Fruit fly (Drosophila melanogaster) whole organism, embryonic: Measurements from ENCODE around the gene Actn3.

Experiments
- Antp ChIP-seq: fragments of 200-800 bp; sonication (Bioruptor generic); optimal IDR thresholded peaks from 3 replicates; lab custom pipeline; 2016; ENCODE audit warnings: missing biosample characterization, missing genetic modification characterization
- Bteb2 ChIP-seq: fragments of 200-800 bp; sonication (Bioruptor generic); optimal IDR thresholded peaks from 2 replicates; lab custom pipeline; 2016; ENCODE audit warnings: missing biosample characterization, missing genetic modification characterization
- CG10431 ChIP-seq: fragments of 200-800 bp; sonication (Bioruptor generic); optimal IDR thresholded peaks from 3 replicates; lab custom pipeline; 2018; ENCODE audit warnings: missing biosample characterization, mild to moderate bottlenecking, missing genetic modification characterization
- CG10979 ChIP-seq: fragments of 200-800 bp; sonication (Bioruptor generic); optimal IDR thresholded peaks from 2 replicates; lab custom pipeline; 2018; ENCODE audit warnings: missing biosample characterization, mild to moderate bottlenecking, missing genetic modification characterization, moderate library complexity
- CG12219 ChIP-seq: fragments of 200-800 bp; sonication (Bioruptor generic); optimal IDR thresholded peaks from 3 replicates; lab custom pipeline; 2018; ENCODE audit warnings: missing biosample characterization, mild to moderate bottlenecking, missing genetic modification characterization
- CG1233 ChIP-seq: fragments of 200-800 bp; sonication (Bioruptor generic); optimal IDR thresholded peaks from 4 replicates; lab custom pipeline; 2018; ENCODE audit warnings: missing biosample characterization, mild to moderate bottlenecking, missing genetic modification characterization
- CG14965 ChIP-seq: fragments of 200-800 bp; sonication (Bioruptor generic); optimal IDR thresholded peaks from 2 replicates; lab custom pipeline; 2016; ENCODE audit warnings: missing biosample characterization, missing genetic modification characterization, borderline replicate concordance
- CG17359 ChIP-seq: fragments of 200-800 bp; sonication (Bioruptor generic); optimal IDR thresholded peaks from 3 replicates; lab custom pipeline; 2018; ENCODE audit warnings: missing biosample characterization, mild to moderate bottlenecking, missing genetic modification characterization, moderate library complexity
- CG17568 ChIP-seq: fragments of 200-800 bp; sonication (Bioruptor generic); optimal IDR thresholded peaks from 2 replicates; lab custom pipeline; 2018; ENCODE audit warnings: missing biosample characterization, mild to moderate bottlenecking, missing genetic modification characterization, moderate library complexity
- CG2120 ChIP-seq: fragments of 200-800 bp; sonication (Bioruptor generic); optimal IDR thresholded peaks from 3 replicates; lab custom pipeline; 2016; ENCODE audit warnings: missing biosample characterization, missing genetic modification characterization
- CG2712 ChIP-seq: fragments of 200-800 bp; optimal IDR thresholded peaks from 3 replicates; lab custom pipeline; 2019; ENCODE audit warnings: missing biosample characterization, mild to moderate bottlenecking, missing genetic modification characterization, moderate library complexity
- CG33557 ChIP-seq: fragments of 200-800 bp; sonication (Bioruptor generic); optimal IDR thresholded peaks from 2 replicates; lab custom pipeline; 2019; ENCODE audit warnings: missing biosample characterization, mild to moderate bottlenecking, missing genetic modification characterization, moderate library complexity
- CG3995 ChIP-seq: fragments of 200-800 bp; sonication (Bioruptor generic); optimal IDR thresholded peaks from 3 replicates; lab custom pipeline; 2016; ENCODE audit warnings: missing biosample characterization, missing genetic modification characterization
- CG42726 ChIP-seq: fragments of 200-800 bp; sonication (Bioruptor generic); IDR thresholded peaks from 2 replicates; pipeline ENCODE4 v1.3.6; 2022; ENCODE audit warnings: missing biosample characterization, missing genetic modification characterization; ENCODE audit not compliant: partially characterized antibody
- CG4282 ChIP-seq: fragments of 200-800 bp; sonication (Bioruptor generic); optimal IDR thresholded peaks from 2 replicates; lab custom pipeline; 2016; ENCODE audit warnings: missing biosample characterization, missing genetic modification characterization
- CG4617 ChIP-seq: fragments of 200-800 bp; sonication (Bioruptor generic); optimal IDR thresholded peaks from 3 replicates; lab custom pipeline; 2016; ENCODE audit warnings: missing biosample characterization, missing genetic modification characterization, borderline replicate concordance
- CG4730 ChIP-seq: fragments of 200-800 bp; sonication (Bioruptor generic); IDR thresholded peaks from 2 replicates; pipeline ENCODE4 v1.3.6; 2022; ENCODE audit warnings: missing biosample characterization, missing genetic modification characterization
- CG5245 ChIP-seq: fragments of 200-800 bp; sonication (Bioruptor generic); optimal IDR thresholded peaks from 3 replicates; lab custom pipeline; 2016; ENCODE audit warnings: missing biosample characterization, missing genetic modification characterization
- CG6654 ChIP-seq: fragments of 200-800 bp; sonication (Bioruptor generic); optimal IDR thresholded peaks from 2 replicates; lab custom pipeline; 2017; ENCODE audit warnings: missing biosample characterization, mild to moderate bottlenecking, missing genetic modification characterization
- CG8281 ChIP-seq: fragments of 200-800 bp; sonication (Bioruptor generic); optimal IDR thresholded peaks from 2 replicates; lab custom pipeline; 2018; ENCODE audit warnings: missing biosample characterization, mild to moderate bottlenecking, missing genetic modification characterization, moderate library complexity
- CG8359 ChIP-seq: fragments of 200-800 bp; sonication (Bioruptor generic); optimal IDR thresholded peaks from 2 replicates; lab custom pipeline; 2017; ENCODE audit warnings: missing biosample characterization, mild to moderate bottlenecking, missing genetic modification characterization, borderline replicate concordance
- CG9727 ChIP-seq: fragments of 200-800 bp; sonication (Bioruptor generic); optimal IDR thresholded peaks from 3 replicates; lab custom pipeline; 2017; ENCODE audit warnings: missing biosample characterization, mild to moderate bottlenecking, missing genetic modification characterization
- CHES-1-like ChIP-seq: fragments of 200-800 bp; sonication (Bioruptor generic); optimal IDR thresholded peaks from 2 replicates; lab custom pipeline; 2016; ENCODE audit warnings: missing biosample characterization, missing genetic modification characterization
- Dfd ChIP-seq, 2 experiments: fragments of >200 bp; optimal IDR thresholded peaks; 2 replicates each; lab custom pipeline; 2017; ENCODE audit warnings: missing biosample characterization in 2 of 2, missing genetic modification characterization in 2 of 2
- Dip2 ChIP-seq: fragments of 200-800 bp; sonication (Bioruptor generic); IDR thresholded peaks from 2 replicates; pipeline ENCODE4 v1.3.6; 2022; ENCODE audit warnings: missing biosample characterization, missing genetic modification characterization
- Ets97D ChIP-seq: fragments of 200-800 bp; sonication (Bioruptor generic); optimal IDR thresholded peaks from 3 replicates; lab custom pipeline; 2016; ENCODE audit warnings: missing biosample characterization, missing genetic modification characterization
- GATAe ChIP-seq: fragments of 200-800 bp; sonication (Bioruptor generic); conservative IDR thresholded peaks from 2 replicates; pipeline ENCODE4 v1.3.6; 2022; ENCODE audit warnings: missing biosample characterization, missing genetic modification characterization
- Meics ChIP-seq: fragments of 200-800 bp; sonication (Bioruptor generic); optimal IDR thresholded peaks from 2 replicates; lab custom pipeline; 2017; ENCODE audit warnings: missing biosample characterization, mild to moderate bottlenecking, missing genetic modification characterization
- Nf-YA ChIP-seq: fragments of 200-800 bp; sonication (Bioruptor generic); IDR thresholded peaks from 2 replicates; pipeline ENCODE4 v1.3.6; 2022; ENCODE audit warnings: missing biosample characterization, missing genetic modification characterization
- Rfx ChIP-seq: fragments of 200-800 bp; sonication (Bioruptor generic); IDR thresholded peaks from 2 replicates; pipeline ENCODE4 v1.3.6; 2022; ENCODE audit warnings: missing biosample characterization, missing genetic modification characterization
- Scr ChIP-seq: fragments of 200-800 bp; sonication (Bioruptor generic); IDR thresholded peaks from 2 replicates; pipeline ENCODE4 v1.3.6; 2022; ENCODE audit warnings: missing biosample characterization, missing genetic modification characterization; ENCODE audit not compliant: partially characterized antibody
- Six4 ChIP-seq: fragments of 200-800 bp; sonication (Bioruptor generic); optimal IDR thresholded peaks from 2 replicates; lab custom pipeline; 2016; ENCODE audit warnings: missing biosample characterization, missing genetic modification characterization
- Sry-δ ChIP-seq: fragments of 200-800 bp; sonication (Bioruptor generic); optimal IDR thresholded peaks from 2 replicates; lab custom pipeline; 2016; ENCODE audit warnings: missing biosample characterization, missing genetic modification characterization
- Vsx1 ChIP-seq: fragments of 200-800 bp; sonication (Bioruptor generic); optimal IDR thresholded peaks from 2 replicates; lab custom pipeline; 2017; ENCODE audit warnings: missing biosample characterization, mild to moderate bottlenecking, missing genetic modification characterization, missing genetic modification reagents
- Xrp1 ChIP-seq: fragments of 200-800 bp; sonication (Bioruptor generic); IDR thresholded peaks from 2 replicates; pipeline ENCODE4 v1.3.6; 2022; ENCODE audit warnings: missing biosample characterization, missing genetic modification characterization
- ato ChIP-seq: fragments of 200-800 bp; sonication (Bioruptor generic); IDR thresholded peaks from 2 replicates; pipeline ENCODE4 v1.3.6; 2022; ENCODE audit warnings: missing biosample characterization, missing genetic modification characterization; ENCODE audit not compliant: partially characterized antibody
- chm ChIP-seq: fragments of 200-800 bp; sonication (Bioruptor generic); IDR thresholded peaks from 2 replicates; pipeline ENCODE4 v1.3.6; 2022; ENCODE audit warnings: missing biosample characterization, missing genetic modification characterization
- fd64A ChIP-seq: fragments of 200-800 bp; sonication (Bioruptor generic); optimal IDR thresholded peaks from 3 replicates; lab custom pipeline; 2018; ENCODE audit warnings: missing biosample characterization, mild to moderate bottlenecking, missing genetic modification characterization
- h ChIP-seq: fragments of >200 bp; optimal IDR thresholded peaks from 2 replicates; lab custom pipeline; 2017
- hbn ChIP-seq: fragments of 200-800 bp; sonication (Bioruptor generic); IDR thresholded peaks from 2 replicates; pipeline ENCODE4 v1.3.6; 2022; ENCODE audit warnings: missing biosample characterization, missing genetic modification characterization; ENCODE audit not compliant: partially characterized antibody
- nmo ChIP-seq: fragments of 200-800 bp; sonication (Bioruptor generic); optimal IDR thresholded peaks from 2 replicates; lab custom pipeline; 2018; ENCODE audit warnings: missing biosample characterization, mild to moderate bottlenecking, missing genetic modification characterization, moderate library complexity
- psq ChIP-seq: fragments of 200-800 bp; sonication (Bioruptor generic); optimal IDR thresholded peaks from 2 replicates; lab custom pipeline; 2017; ENCODE audit warnings: missing biosample characterization, missing genetic modification characterization
- repo ChIP-seq: fragments of 200-800 bp; sonication (Bioruptor generic); optimal IDR thresholded peaks from 2 replicates; lab custom pipeline; 2016; ENCODE audit warnings: missing biosample characterization, missing genetic modification characterization
- rib ChIP-seq: fragments of 200-800 bp; sonication (Bioruptor generic); IDR thresholded peaks from 2 replicates; pipeline ENCODE4 v1.3.6; 2022; ENCODE audit warnings: missing biosample characterization, missing genetic modification characterization
- ro ChIP-seq: fragments of 200-800 bp; sonication (Bioruptor generic); IDR thresholded peaks from 2 replicates; pipeline ENCODE4 v1.3.6; 2022; ENCODE audit warnings: missing biosample characterization, missing genetic modification characterization
- sna ChIP-seq: fragments of 200-800 bp; sonication (Bioruptor generic); IDR thresholded peaks from 2 replicates; pipeline ENCODE4 v1.3.6; 2022; ENCODE audit warnings: missing biosample characterization, missing genetic modification characterization; ENCODE audit not compliant: partially characterized antibody
- sug ChIP-seq: fragments of 200-800 bp; optimal IDR thresholded peaks from 2 replicates; lab custom pipeline; 2019; ENCODE audit warnings: missing biosample characterization, mild to moderate bottlenecking, missing genetic modification characterization, moderate library complexity
- twi ChIP-seq: fragments of 200-800 bp; optimal IDR thresholded peaks from 2 replicates; lab custom pipeline; 2019; ENCODE audit warnings: missing biosample characterization, mild to moderate bottlenecking, missing genetic modification characterization, moderate library complexity

Actn3 gene

DNA sequence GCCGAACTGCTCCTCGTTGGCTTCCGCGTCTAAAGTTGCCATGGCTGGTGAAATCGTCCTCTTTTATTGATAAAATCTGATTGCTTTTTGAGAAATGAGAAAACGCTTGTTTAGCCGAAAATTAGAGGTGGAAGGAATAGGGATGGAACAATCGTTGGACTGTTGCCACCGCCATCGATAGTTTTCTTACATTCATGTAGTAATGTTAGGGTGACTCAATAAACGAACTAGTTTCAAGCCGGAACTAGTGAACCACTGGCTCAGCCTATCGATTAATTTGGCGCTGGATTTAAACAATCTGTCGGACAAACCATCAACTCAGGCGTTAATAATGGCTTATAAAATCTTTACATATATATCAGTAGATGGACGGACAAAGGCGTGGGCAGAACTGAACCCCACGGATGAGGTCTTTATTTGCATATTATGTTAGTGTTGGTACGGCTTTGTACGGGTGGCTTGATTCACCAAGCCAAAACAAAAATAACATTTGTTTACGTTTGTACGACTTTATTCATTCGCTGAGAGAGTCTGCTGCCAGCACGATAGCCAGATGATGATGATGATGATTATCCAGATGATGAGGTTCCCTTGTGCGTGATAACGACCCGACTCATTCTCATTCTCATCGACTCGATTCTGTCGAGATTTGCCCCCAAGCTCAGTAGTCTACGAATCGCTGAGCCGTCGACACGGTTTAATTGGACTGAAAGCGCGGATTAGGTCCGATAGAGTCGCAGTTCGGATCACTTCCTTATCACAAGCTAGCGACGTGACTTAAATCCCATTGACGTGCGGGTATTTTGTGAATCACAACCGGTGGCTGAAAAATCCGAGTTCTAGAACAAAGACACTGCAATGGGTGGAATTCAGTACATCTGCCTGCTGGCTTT, 24.9 kb upstream of the Actn3 start, which contains the start of the genes Sf3a1 and Irc (continued):
- no peak for TF ChIP-seq CG4730
- TF ChIP-seq Bteb2: no peak
- TF ChIP-seq chm (GFP tag; lab: Robert Waterston, UW): peak; percentile 5; the same call in 1 of the 2 replicates
- peak; percentile 97 for TF ChIP-seq hbn
- peak; percentile 100 for TF ChIP-seq Sry-δ (GFP tag; lab: Kevin White, UChicago)
- TF ChIP-seq sug (tag; lab: Kevin White, UChicago): peak; percentile 50
- peak; percentile 56 for TF ChIP-seq nmo (GFP tag; lab: Kevin White, UChicago)
- TF ChIP-seq rib (GFP tag; lab: Robert Waterston, UW): 0 out of 2 replicates have a peak, but pooled peaks have one; percentile 14
- TF ChIP-seq CG8281 (tag; lab: Kevin White, UChicago): no peak
- peak; percentile 96 for TF ChIP-seq CG42726 (GFP tag; lab: Robert Waterston, UW)
- TF ChIP-seq Xrp1: no peak
- TF ChIP-seq CG8359 (GFP tag; lab: Kevin White, UChicago): no peak
- no peak for TF ChIP-seq fd64A
- TF ChIP-seq sna (GFP tag; lab: Robert Waterston, UW): peak; percentile 89
- peak; percentile 94 for TF ChIP-seq ato
- TF ChIP-seq CG9727: no peak
- no peak for TF ChIP-seq GATAe (GFP tag; lab: Robert Waterston, UW)
- peak; percentile 73 for TF ChIP-seq Rfx
- TF ChIP-seq Antp (GFP tag; lab: Kevin White, UChicago): peak; percentile 19
- TF ChIP-seq Meics (GFP tag; lab: Kevin White, UChicago): no peak
- peak; percentile 20 for TF ChIP-seq repo
- TF ChIP-seq Nf-YA (GFP tag; lab: Robert Waterston, UW): no peak
- TF ChIP-seq Dfd (GFP tag; optimal IDR thresholded peaks at IDR 0.05; lab: Kevin White, UChicago): no peak
- no peak for TF ChIP-seq Vsx1
- no peak for TF ChIP-seq ro
- no peak for TF ChIP-seq CG5245 (GFP tag; lab: Kevin White, UChicago)
- TF ChIP-seq CG17359 (tag; lab: Kevin White, UChicago): no peak
- no peak for TF ChIP-seq psq (GFP tag; lab: Kevin White, UChicago)
- TF ChIP-seq Ets97D (GFP tag; lab: Kevin White, UChicago): peak; percentile 78
- TF ChIP-seq CG3995: peak; percentile 86
- no peak for TF ChIP-seq CG6654
- peak; percentile 47 for TF ChIP-seq CG10431 (GFP tag; lab: Kevin White, UChicago)
- peak; percentile 51 for TF ChIP-seq CG2712 (tag; lab: Kevin White, UChicago)
- TF ChIP-seq Dip2 (GFP tag; lab: Robert Waterston, UW): no peak
- peak; percentile 94 for TF ChIP-seq Scr (GFP tag; lab: Robert Waterston, UW)
- peak; percentile 36 for TF ChIP-seq CHES-1-like
- no peak for TF ChIP-seq CG14965 (GFP tag; lab: Kevin White, UChicago)
- no peak for TF ChIP-seq Six4 (GFP tag; lab: Kevin White, UChicago)
- no peak for TF ChIP-seq CG10979 (tag; lab: Kevin White, UChicago)
- TF ChIP-seq CG17568: peak; percentile 100
- no peak for TF ChIP-seq CG1233
- peak; percentile 90 for TF ChIP-seq CG4617
- TF ChIP-seq CG4282 (GFP tag; lab: Kevin White, UChicago): peak; percentile 21
- TF ChIP-seq twi (tag; lab: Kevin White, UChicago): no peak
- peak; percentile 67 for TF ChIP-seq CG2120
- TF ChIP-seq CG12219 (GFP tag; lab: Kevin White, UChicago): no peak
- TF ChIP-seq h: no peak
- TF ChIP-seq CG33557: no peak
